Worm (Caenorhabditis elegans) whole organism, L2 larva: ENCODE data around the gene C35A5.8.

Experiments
- Y55F3AM.14 ChIP-seq: fragments of 200-800 bp; sonication (Bioruptor generic); optimal IDR thresholded peaks from 2 replicates; lab custom pipeline; 2018; ENCODE audit warnings: mild to moderate bottlenecking, missing genetic modification characterization, missing compliant biosample characterization
- ama-1 ChIP-seq: fragments of 150-350 bp; optimal IDR thresholded peaks from 2 replicates; lab custom pipeline; 2018; ENCODE audit warnings: inconsistent platforms
- crh-2 ChIP-seq: sonication (generic microtip); optimal IDR thresholded peaks from 2 replicates; lab custom pipeline; 2017; ENCODE audit warnings: missing biosample characterization, missing genetic modification characterization
- egl-27 ChIP-seq: sonication (generic microtip); optimal IDR thresholded peaks from 3 replicates; lab custom pipeline; 2017; ENCODE audit warnings: missing biosample characterization, missing genetic modification reagents, missing genetic modification characterization
- gmeb-1 ChIP-seq: fragments of 150-350 bp; optimal IDR thresholded peaks from 2 replicates; lab custom pipeline; 2014; ENCODE audit warnings: missing biosample characterization, missing genetic modification characterization
- lsy-2 ChIP-seq, 2 experiments: fragments of 150-350 bp in 1 of 2; sonication (generic microtip) in 1 of 2; optimal IDR thresholded peaks; 2 replicates each; lab custom pipeline; 2014 to 2017; ENCODE audit warnings: missing biosample characterization in 2 of 2, missing genetic modification characterization in 2 of 2
- nhr-21 ChIP-seq: fragments of 150-350 bp; optimal IDR thresholded peaks from 2 replicates; lab custom pipeline; 2014; ENCODE audit warnings: missing biosample characterization, missing genetic modification characterization
- nhr-6 ChIP-seq: fragments of 150-350 bp; optimal IDR thresholded peaks from 2 replicates; lab custom pipeline; 2014; ENCODE audit warnings: missing biosample characterization, missing genetic modification characterization
- sma-9 ChIP-seq, 2 experiments: fragments of 150-350 bp in 1 of 2; sonication (generic microtip) in 1 of 2; optimal IDR thresholded peaks; 2 replicates each; lab custom pipeline; 2014 to 2016; ENCODE audit warnings: missing genetic modification characterization in 2 of 2, mild to moderate bottlenecking in 1 of 2, missing biosample characterization in 1 of 2, missing compliant biosample characterization in 1 of 2, missing genetic modification reagents in 1 of 2, moderate library complexity in 1 of 2
- unc-62 ChIP-seq: fragments of 150-350 bp; optimal IDR thresholded peaks from 2 replicates; lab custom pipeline; 2014; ENCODE audit warnings: missing biosample characterization, missing genetic modification reagents, missing genetic modification characterization
- ztf-1 ChIP-seq: fragments of 200-800 bp; sonication (Bioruptor generic); conservative IDR thresholded peaks from 2 replicates; pipeline ENCODE4 v1.3.6; 2022; ENCODE audit warnings: missing genetic modification characterization, missing compliant biosample characterization

Gene C35A5.8

ce11 chrV:10475421-10475820 lies 50.3 kb downstream of the C35A5.8 start:
- TF ChIP-seq ztf-1 (no peak), lsy-2 (tag; optimal IDR thresholded peaks at IDR 0.05; lab: Kevin White, UChicago) (no peak)

ce11 chrV:10474040-10474439 lies 51.7 kb downstream of the C35A5.8 start:
- TF ChIP-seq gmeb-1 (tag; lab: Kevin White, UChicago) = no peak
- TF ChIP-seq crh-2 (tag; lab: Kevin White, UChicago) = no peak
- no peak for TF ChIP-seq nhr-6 (tag; lab: Kevin White, UChicago)

ce11 chrV:10472901-10473774 lies 52.6 kb downstream of the C35A5.8 start:
- peak; percentile 43 for TF ChIP-seq nhr-21 (tag; lab: Kevin White, UChicago)
- no peak for TF ChIP-seq unc-62 (GFP tag; lab: Kevin White, UChicago)
- TF ChIP-seq egl-27 (tag; lab: Kevin White, UChicago) = no peak
- TF ChIP-seq ama-1 (lab: Kevin White, UChicago) = no peak
- peak; percentile 36 for TF ChIP-seq sma-9 (GFP tag; optimal IDR thresholded peaks at IDR 0.05; lab: Kevin White, UChicago)
- no peak for TF ChIP-seq sma-9 (tag; optimal IDR thresholded peaks at IDR 0.05; lab: Kevin White, UChicago)
- peak; percentile 21 for TF ChIP-seq Y55F3AM.14 (GFP tag; lab: Kevin White, UChicago)
